Fruit fly (Drosophila melanogaster) whole organism, adult: ENCODE data around the gene Tcs4.

Experiments used
- CG12768 ChIP-seq: fragments of 200-800 bp; sonication (Bioruptor generic); optimal IDR thresholded peaks from 2 replicates; lab custom pipeline; 2017; ENCODE audit warnings: missing biosample characterization, missing genetic modification characterization, mild to moderate bottlenecking, moderate library complexity, missing genetic modification reagents
- CG14711 ChIP-seq: fragments of 200-800 bp; sonication (Bioruptor generic); optimal IDR thresholded peaks from 2 replicates; lab custom pipeline; 2018; ENCODE audit warnings: missing biosample characterization, mild to moderate bottlenecking, missing genetic modification characterization, moderate library complexity
- CG7045 ChIP-seq: fragments of 200-800 bp; sonication (Bioruptor generic); optimal IDR thresholded peaks from 2 replicates; lab custom pipeline; 2017; ENCODE audit warnings: missing biosample characterization, mild to moderate bottlenecking, missing genetic modification characterization
- CG7101 ChIP-seq: fragments of 200-800 bp; sonication (Bioruptor generic); optimal IDR thresholded peaks from 2 replicates; lab custom pipeline; 2018; ENCODE audit warnings: missing biosample characterization, mild to moderate bottlenecking, missing genetic modification characterization, moderate library complexity
- Crg-1 ChIP-seq: fragments of 200-800 bp; sonication (Bioruptor generic); optimal IDR thresholded peaks from 2 replicates; lab custom pipeline; 2016; ENCODE audit warnings: missing biosample characterization, missing genetic modification characterization
- Hr96 ChIP-seq: fragments of 200-800 bp; sonication (Bioruptor generic); optimal IDR thresholded peaks from 2 replicates; lab custom pipeline; 2016; ENCODE audit warnings: missing biosample characterization, missing genetic modification characterization
- bab1 ChIP-seq: fragments of 200-800 bp; sonication (Bioruptor generic); optimal IDR thresholded peaks from 3 replicates; lab custom pipeline; 2019; ENCODE audit warnings: missing biosample characterization, mild to moderate bottlenecking, missing genetic modification characterization, moderate library complexity
- kay ChIP-seq: fragments of 200-800 bp; sonication (Bioruptor generic); peaks from one replicate; lab custom pipeline; 2016; ENCODE audit warnings: missing biosample characterization, missing genetic modification characterization, borderline replicate concordance

- no peak for TF ChIP-seq bab1 (GFP tag; lab: Kevin White, UChicago)
- TF ChIP-seq CG7045 (GFP tag; lab: Kevin White, UChicago), result no peak
- no peak for TF ChIP-seq Hr96 (GFP tag; lab: Kevin White, UChicago)
- peak; percentile 1 for TF ChIP-seq CG14711 (tag; lab: Kevin White, UChicago)
- TF ChIP-seq kay (GFP tag; lab: Kevin White, UChicago), result no peak
- no peak for TF ChIP-seq CG12768 (GFP tag; lab: Kevin White, UChicago)
- no peak for TF ChIP-seq Crg-1 (GFP tag; lab: Kevin White, UChicago)
- TF ChIP-seq CG7101 (tag; lab: Kevin White, UChicago), result peak; percentile 15
These were observed 4.7 kb downstream of the Tcs4 start, which contains the start of gene Cdc42 for dm6 chrX:19696845-19697244.
